Worm (Caenorhabditis elegans) whole organism, young adult: Measurements from ENCODE around the gene nspg-6.

Source experiments
- B0261.1 ChIP-seq: sonication (generic microtip); optimal IDR thresholded peaks from 2 replicates; lab custom pipeline; 2016; ENCODE audit warnings: mild to moderate bottlenecking, missing genetic modification characterization, moderate library complexity, missing compliant biosample characterization
- F10E7.11 ChIP-seq: sonication (generic microtip); optimal IDR thresholded peaks from 2 replicates; lab custom pipeline; 2017; ENCODE audit warnings: mild to moderate bottlenecking, missing genetic modification characterization, moderate library complexity, missing compliant biosample characterization
- F49E8.2 ChIP-seq: sonication (generic microtip); optimal IDR thresholded peaks from 3 replicates; lab custom pipeline; 2017; ENCODE audit warnings: missing genetic modification characterization, mild to moderate bottlenecking, missing compliant biosample characterization, antibody characterized with exemption, moderate library complexity; ENCODE audit not compliant: insufficient read depth
- K11D2.4 ChIP-seq: fragments of 200-800 bp; sonication (Bioruptor generic); IDR thresholded peaks from 2 replicates; pipeline ENCODE4 v1.3.6; 2022; ENCODE audit warnings: missing genetic modification reagents, missing genetic modification characterization, missing compliant biosample characterization
- Y53G8AR.9 ChIP-seq: fragments of 200-800 bp; sonication (Bioruptor generic); conservative IDR thresholded peaks from 2 replicates; pipeline ENCODE4 v1.3.6; 2022; ENCODE audit warnings: missing genetic modification reagents, missing genetic modification characterization, missing compliant biosample characterization
- Y56A3A.18 ChIP-seq: fragments of 200-800 bp; sonication (Bioruptor generic); IDR thresholded peaks from 2 replicates; pipeline ENCODE4 v1.3.6; 2022; ENCODE audit warnings: missing genetic modification reagents, missing genetic modification characterization, missing compliant biosample characterization
- Y67H2A.10 ChIP-seq: fragments of 200-800 bp; sonication (Bioruptor generic); conservative IDR thresholded peaks from 2 replicates; pipeline ENCODE4 v1.3.6; 2022; ENCODE audit warnings: missing genetic modification reagents, missing genetic modification characterization, missing compliant biosample characterization
- bed-1 ChIP-seq: fragments of 200-800 bp; sonication (Bioruptor generic); IDR thresholded peaks from 2 replicates; pipeline ENCODE4 v1.3.6; 2022; ENCODE audit warnings: missing genetic modification reagents, missing genetic modification characterization, missing compliant biosample characterization
- bed-2 ChIP-seq: fragments of 200-800 bp; sonication (Bioruptor generic); IDR thresholded peaks from 2 replicates; pipeline ENCODE4 v1.3.6; 2022; ENCODE audit warnings: missing genetic modification reagents, missing genetic modification characterization, missing compliant biosample characterization
- cebp-1 ChIP-seq, 2 experiments: fragments of 200-800 bp in 1 of 2; sonication (Bioruptor generic) in 1 of 2; sonication (generic microtip) in 1 of 2; IDR thresholded peaks in 1 of 2; optimal IDR thresholded peaks in 1 of 2; 2 replicates each; pipeline versions ENCODE4 v1.3.6 to Lab custom; 2017 to 2022; ENCODE audit warnings: missing compliant biosample characterization in 2 of 2, missing genetic modification characterization in 2 of 2, mild to moderate bottlenecking in 1 of 2, missing genetic modification reagents in 1 of 2, moderate library complexity in 1 of 2
- ceh-27 ChIP-seq: fragments of 200-800 bp; sonication (Bioruptor generic); optimal IDR thresholded peaks from 2 replicates; lab custom pipeline; 2018; ENCODE audit warnings: mild to moderate bottlenecking, missing genetic modification characterization, moderate library complexity, missing compliant biosample characterization
- die-1 ChIP-seq: sonication (generic microtip); optimal IDR thresholded peaks from 2 replicates; lab custom pipeline; 2016; ENCODE audit warnings: missing genotype, mild to moderate bottlenecking, missing genetic modification characterization, missing compliant biosample characterization
- dpl-1 ChIP-seq: fragments of 150-350 bp; optimal IDR thresholded peaks from 2 replicates; lab custom pipeline; 2014; ENCODE audit warnings: missing biosample characterization, missing genetic modification reagents, missing genetic modification characterization
- egl-44 ChIP-seq: fragments of 200-800 bp; sonication (Bioruptor generic); IDR thresholded peaks from 2 replicates; pipeline ENCODE4 v1.3.6; 2022; ENCODE audit warnings: missing genetic modification reagents, missing genetic modification characterization, missing compliant biosample characterization
- egrh-3 ChIP-seq: fragments of 200-800 bp; sonication (Bioruptor generic); IDR thresholded peaks from 2 replicates; pipeline ENCODE4 v1.3.6; 2022; ENCODE audit warnings: missing genetic modification reagents, missing genetic modification characterization, missing compliant biosample characterization
- hrde-1 ChIP-seq: sonication (generic microtip); optimal IDR thresholded peaks from 2 replicates; lab custom pipeline; 2016; ENCODE audit warnings: missing genetic modification characterization, mild to moderate bottlenecking, missing compliant biosample characterization, moderate library complexity, missing genotype, missing genetic modification reagents, borderline replicate concordance
- lin-26 ChIP-seq: fragments of 200-800 bp; sonication (Bioruptor generic); IDR thresholded peaks from 2 replicates; pipeline ENCODE4 v1.3.6; 2022; ENCODE audit warnings: missing genetic modification reagents, missing genetic modification characterization, missing compliant biosample characterization
- lin-40 ChIP-seq: sonication (generic microtip); optimal IDR thresholded peaks from 2 replicates; lab custom pipeline; 2016; ENCODE audit warnings: missing genetic modification characterization, mild to moderate bottlenecking, missing compliant biosample characterization, missing genotype, missing genetic modification reagents
- lsy-27 ChIP-seq: sonication (generic microtip); optimal IDR thresholded peaks from 2 replicates; lab custom pipeline; 2017; ENCODE audit warnings: missing genetic modification characterization, mild to moderate bottlenecking, missing compliant biosample characterization, antibody characterized with exemption, missing genotype, borderline replicate concordance; ENCODE audit not compliant: insufficient read depth
- madf-10 ChIP-seq: sonication (generic microtip); optimal IDR thresholded peaks from 2 replicates; lab custom pipeline; 2016; ENCODE audit warnings: mild to moderate bottlenecking, missing genetic modification characterization, missing compliant biosample characterization
- madf-3 ChIP-seq: fragments of 200-800 bp; sonication (Bioruptor generic); IDR thresholded peaks from 2 replicates; pipeline ENCODE4 v1.3.6; 2022; ENCODE audit warnings: missing genetic modification reagents, missing genetic modification characterization, missing compliant biosample characterization
- madf-8 ChIP-seq: fragments of 200-800 bp; sonication (Bioruptor generic); conservative IDR thresholded peaks from 2 replicates; pipeline ENCODE4 v1.3.6; 2022; ENCODE audit warnings: missing genetic modification reagents, missing genetic modification characterization, missing compliant biosample characterization
- nhr-120 ChIP-seq: fragments of 200-800 bp; sonication (Bioruptor generic); IDR thresholded peaks from 2 replicates; pipeline ENCODE4 v1.3.6; 2022; ENCODE audit warnings: missing genetic modification characterization, missing compliant biosample characterization
- nhr-179 ChIP-seq: sonication (generic microtip); optimal IDR thresholded peaks from 2 replicates; lab custom pipeline; 2016; ENCODE audit warnings: mild to moderate bottlenecking, missing genetic modification characterization, missing compliant biosample characterization
- nhr-27 ChIP-seq: fragments of 200-800 bp; sonication (Bioruptor generic); optimal IDR thresholded peaks from 2 replicates; lab custom pipeline; 2018; ENCODE audit warnings: mild to moderate bottlenecking, missing genetic modification characterization, moderate library complexity, missing compliant biosample characterization
- pbrm-1 ChIP-seq: fragments of 200-800 bp; sonication (Bioruptor generic); IDR thresholded peaks from 2 replicates; pipeline ENCODE4 v1.3.6; 2022; ENCODE audit warnings: missing genetic modification reagents, missing genetic modification characterization, missing compliant biosample characterization
- rcor-1 ChIP-seq: fragments of 200-800 bp; sonication (Bioruptor generic); IDR thresholded peaks from 2 replicates; pipeline ENCODE4 v1.3.6; 2022; ENCODE audit warnings: missing genetic modification reagents, missing genetic modification characterization, missing compliant biosample characterization
- sdz-38 ChIP-seq: sonication (generic microtip); optimal IDR thresholded peaks from 2 replicates; lab custom pipeline; 2016; ENCODE audit warnings: missing genotype, missing genetic modification characterization, missing compliant biosample characterization
- zfh-2 ChIP-seq: fragments of 200-800 bp; sonication (Bioruptor generic); conservative IDR thresholded peaks from 2 replicates; pipeline ENCODE4 v1.3.6; 2022; ENCODE audit warnings: missing genetic modification reagents, missing genetic modification characterization, missing compliant biosample characterization
- ztf-18 ChIP-seq: sonication (generic microtip); optimal IDR thresholded peaks from 2 replicates; lab custom pipeline; 2016; ENCODE audit warnings: missing genotype, mild to moderate bottlenecking, missing genetic modification characterization, missing compliant biosample characterization
- ztf-26 ChIP-seq: sonication (generic microtip); optimal IDR thresholded peaks from 2 replicates; lab custom pipeline; 2017; ENCODE audit warnings: missing genetic modification characterization, missing compliant biosample characterization

nspg-6 gene

ce11 chrIII:7304961-7305648 is 9.7 kb downstream of the nspg-6 start:
- TF ChIP-seq lin-40 (tag; lab: Kevin White, UChicago) (peak; percentile 14), madf-8 (no peak), K11D2.4 (GFP tag; lab: Robert Waterston, UW) (peak; percentile 47; the same call in 1 of the 2 replicates), ztf-26 (tag; lab: Kevin White, UChicago) (peak; percentile 74)
- TF ChIP-seq, all 124 proteins: peak for 3

- no peak for TF ChIP-seq nhr-179
- no peak for TF ChIP-seq nhr-27 (tag; lab: Kevin White, UChicago)
- no peak for TF ChIP-seq madf-10
- TF ChIP-seq madf-3 (GFP tag; lab: Robert Waterston, UW), result no peak
- no peak for TF ChIP-seq sdz-38 (tag; lab: Kevin White, UChicago)
- TF ChIP-seq hrde-1, result no peak
- TF ChIP-seq ztf-18 (tag; lab: Kevin White, UChicago), result no peak
- no peak for TF ChIP-seq egl-44 (GFP tag; lab: Robert Waterston, UW)
- no peak for TF ChIP-seq bed-1 (GFP tag; lab: Robert Waterston, UW)
- TF ChIP-seq die-1 (tag; lab: Kevin White, UChicago), result no peak
- no peak for TF ChIP-seq F49E8.2 (tag; lab: Kevin White, UChicago)
- TF ChIP-seq lsy-27, result no peak
- TF ChIP-seq pbrm-1, result no peak
- no peak for TF ChIP-seq B0261.1 (tag; lab: Kevin White, UChicago)
Observed at ce11 chrIII:7301668-7302067, 13.1 kb downstream of the nspg-6 start.

ce11 chrIII:7300763-7301162 is 14.0 kb downstream of the nspg-6 start:
- peak; percentile 69 for TF ChIP-seq ceh-27 (GFP tag; lab: Kevin White, UChicago)
- TF ChIP-seq cebp-1 (GFP tag; IDR thresholded peaks at IDR 0.05; lab: Robert Waterston, UW), result no peak
- no peak for TF ChIP-seq cebp-1 (tag; optimal IDR thresholded peaks at IDR 0.05; lab: Kevin White, UChicago)
- TF ChIP-seq, all 124 proteins: peak for 1

- TF ChIP-seq lin-40 (tag; lab: Kevin White, UChicago) (peak; percentile 7), Y53G8AR.9 (GFP tag; lab: Robert Waterston, UW) (no peak), ztf-26 (tag; lab: Kevin White, UChicago) (peak; percentile 18)
- TF ChIP-seq, all 124 proteins: peak for 2
Observed at ce11 chrIII:7300169-7300568, 14.6 kb downstream of the nspg-6 start.

ce11 chrIII:7299466-7299865 is 15.3 kb downstream of the nspg-6 start, which contains the start of the genes B0361.14 and B0361.9:
Gene B0361.14, minus strand, starts transcription at chrIII:7299531.
Gene B0361.9, minus strand, starts transcription at chrIII:7299631.
- no peak for TF ChIP-seq hrde-1

ce11 chrIII:7298045-7298444 is 16.7 kb downstream of the nspg-6 start:
- TF ChIP-seq bed-1 (GFP tag; lab: Robert Waterston, UW) (no peak), egrh-3 (GFP tag; lab: Robert Waterston, UW) (no peak), dpl-1 (GFP tag; lab: Kevin White, UChicago) (no peak), rcor-1 (no peak), zfh-2 (GFP tag; lab: Robert Waterston, UW) (no peak), Y67H2A.10 (GFP tag; lab: Robert Waterston, UW) (no peak), F10E7.11 (tag; lab: Kevin White, UChicago) (no peak), nhr-120 (GFP tag; lab: Robert Waterston, UW) (no peak), Y56A3A.18 (no peak), bed-2 (GFP tag; lab: Robert Waterston, UW) (no peak), lin-26 (GFP tag; lab: Robert Waterston, UW) (no peak)
